Worm (Caenorhabditis elegans) whole organism, midembryonic: ENCODE results near the gene pmp-3.

Source experiments
- T22C8.4 ChIP-seq: fragments of 200-800 bp; sonication (Bioruptor generic); IDR thresholded peaks from 2 replicates; pipeline ENCODE4 v1.3.6; 2022; ENCODE audit warnings: missing genetic modification characterization, missing compliant biosample characterization
- cog-1 ChIP-seq: sonication (generic microtip); optimal IDR thresholded peaks from 2 replicates; lab custom pipeline; 2016; ENCODE audit warnings: missing genetic modification characterization, missing compliant biosample characterization
- flt-1 ChIP-seq: fragments of 200-800 bp; sonication (Bioruptor generic); IDR thresholded peaks from 2 replicates; pipeline ENCODE4 v1.3.6; 2022; ENCODE audit warnings: missing genetic modification characterization, missing compliant biosample characterization
- klf-2 ChIP-seq: fragments of 200-800 bp; sonication (Bioruptor generic); conservative IDR thresholded peaks from 2 replicates; pipeline ENCODE4 v1.3.6; 2022; ENCODE audit warnings: missing genetic modification reagents, missing genetic modification characterization, missing compliant biosample characterization
- med-1 ChIP-seq: sonication (generic microtip); optimal IDR thresholded peaks from 2 replicates; lab custom pipeline; 2017; ENCODE audit warnings: missing genetic modification characterization, mild to moderate bottlenecking, missing compliant biosample characterization, antibody characterized with exemption, missing genetic modification reagents; ENCODE audit not compliant: insufficient read depth
- ref-1 ChIP-seq: fragments of 200-800 bp; sonication (Bioruptor generic); conservative IDR thresholded peaks from 2 replicates; pipeline ENCODE4 v1.3.6; 2022; ENCODE audit warnings: missing genetic modification reagents, missing genetic modification characterization, missing compliant biosample characterization
- tab-1 ChIP-seq: fragments of 200-800 bp; sonication (Bioruptor generic); IDR thresholded peaks from 2 replicates; pipeline ENCODE4 v1.3.6; 2022; ENCODE audit warnings: missing genetic modification characterization, missing compliant biosample characterization
- ztf-23 ChIP-seq: fragments of 200-800 bp; sonication (Bioruptor generic); IDR thresholded peaks from 2 replicates; pipeline ENCODE4 v1.3.6; 2022; ENCODE audit warnings: missing genetic modification reagents, missing genetic modification characterization, missing compliant biosample characterization
- ztf-29 ChIP-seq: fragments of 200-800 bp; sonication (Bioruptor generic); IDR thresholded peaks from 2 replicates; pipeline ENCODE4 v1.3.6; 2022; ENCODE audit warnings: missing genetic modification reagents, missing genetic modification characterization, missing compliant biosample characterization

Gene pmp-3

ce11 chrV:14614454-14614853 lies 32.1 kb upstream of the pmp-3 start:
- no peak for TF ChIP-seq klf-2 (GFP tag; lab: Robert Waterston, UW)

ce11 chrV:14615671-14616070 lies 30.9 kb upstream of the pmp-3 start:
- TF ChIP-seq ztf-29 = no peak
- TF ChIP-seq med-1 (GFP tag; lab: Kevin White, UChicago) = no peak
- TF ChIP-seq tab-1 = no peak
- no peak for TF ChIP-seq T22C8.4 (GFP tag; lab: Robert Waterston, UW)
- no peak for TF ChIP-seq flt-1 (GFP tag; lab: Robert Waterston, UW)
- TF ChIP-seq ztf-23 = no peak
- TF ChIP-seq klf-2 (GFP tag; lab: Robert Waterston, UW) = no peak
- no peak for TF ChIP-seq ref-1
- TF ChIP-seq cog-1 (tag; lab: Kevin White, UChicago) = no peak

ce11 chrV:14617711-14618110 lies 28.8 kb upstream of the pmp-3 start:
- TF ChIP-seq klf-2 (GFP tag; lab: Robert Waterston, UW) (no peak), ref-1 (no peak), flt-1 (GFP tag; lab: Robert Waterston, UW) (no peak), ztf-23 (no peak), med-1 (GFP tag; lab: Kevin White, UChicago) (no peak), ztf-29 (no peak), cog-1 (tag; lab: Kevin White, UChicago) (no peak), tab-1 (no peak), T22C8.4 (GFP tag; lab: Robert Waterston, UW) (no peak)

DNA sequence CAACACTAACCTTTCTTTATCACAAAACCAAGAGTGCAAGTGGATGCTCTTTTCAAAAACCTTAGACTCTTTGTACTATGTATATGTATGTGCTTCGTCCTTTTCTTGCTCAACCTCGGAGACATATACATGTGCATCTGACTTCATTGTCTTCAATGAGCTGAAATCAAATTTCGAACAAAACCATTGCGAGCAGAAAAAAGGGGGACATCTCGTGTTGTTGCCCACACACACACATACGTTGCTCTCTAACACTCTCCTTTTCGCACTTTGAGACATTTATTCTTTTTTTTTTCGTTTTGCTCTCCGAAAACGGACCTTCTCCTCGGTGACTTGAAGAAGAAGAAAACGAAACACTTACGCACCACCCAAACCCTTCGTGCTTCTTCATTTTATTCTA lies 26.2 kb upstream of the pmp-3 start:
- TF ChIP-seq ref-1 (no peak), med-1 (GFP tag; lab: Kevin White, UChicago) (no peak), flt-1 (GFP tag; lab: Robert Waterston, UW) (no peak), klf-2 (GFP tag; lab: Robert Waterston, UW) (no peak), T22C8.4 (GFP tag; lab: Robert Waterston, UW) (no peak), ztf-29 (no peak), ztf-23 (no peak), tab-1 (no peak)

ce11 chrV:14620835-14621234 lies 25.7 kb upstream of the pmp-3 start, which contains the start of gene hot-1:
Gene hot-1 (plus strand): TSS chrV:14621135.
- TF ChIP-seq ref-1 = no peak
- no peak for TF ChIP-seq flt-1 (GFP tag; lab: Robert Waterston, UW)
- no peak for TF ChIP-seq ztf-23
- no peak for TF ChIP-seq klf-2 (GFP tag; lab: Robert Waterston, UW)
- TF ChIP-seq med-1 (GFP tag; lab: Kevin White, UChicago) = no peak
- TF ChIP-seq cog-1 (tag; lab: Kevin White, UChicago) = no peak
- TF ChIP-seq ztf-29 = no peak
- TF ChIP-seq tab-1 = no peak
- TF ChIP-seq T22C8.4 (GFP tag; lab: Robert Waterston, UW) = no peak

- TF ChIP-seq ref-1 (no peak), ztf-23 (no peak), cog-1 (tag; lab: Kevin White, UChicago) (no peak), flt-1 (GFP tag; lab: Robert Waterston, UW) (no peak), T22C8.4 (GFP tag; lab: Robert Waterston, UW) (no peak), ztf-29 (no peak), med-1 (GFP tag; lab: Kevin White, UChicago) (no peak), klf-2 (GFP tag; lab: Robert Waterston, UW) (no peak), tab-1 (no peak)
Observed at ce11 chrV:14625662-14626061, 20.9 kb upstream of the pmp-3 start.

DNA sequence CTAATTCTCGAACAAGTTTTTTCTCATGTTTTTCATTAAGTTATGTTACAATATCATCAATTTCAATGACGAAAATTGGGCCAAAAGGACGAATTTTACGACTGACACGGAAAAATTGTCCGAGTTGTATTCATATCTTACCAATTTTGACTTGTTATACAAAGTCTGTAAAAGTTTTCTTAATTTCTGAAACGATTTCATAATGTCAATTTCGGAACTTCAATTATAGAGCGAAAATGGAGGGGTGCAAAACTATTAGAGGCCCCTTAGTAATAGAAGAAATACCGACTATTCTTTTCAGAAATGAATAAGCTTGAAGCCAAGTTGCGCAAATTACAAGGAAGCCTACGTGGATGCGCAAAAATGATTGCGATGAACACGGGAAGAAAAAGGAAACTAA lies 15.0 kb upstream of the pmp-3 start, which contains the start of gene F43D2.3:
Gene F43D2.3, plus strand, starts transcription at position 301 of the 400 bp plus-strand sequence.
- no peak for TF ChIP-seq flt-1 (GFP tag; lab: Robert Waterston, UW)
- TF ChIP-seq med-1 (GFP tag; lab: Kevin White, UChicago) = no peak
- TF ChIP-seq cog-1 (tag; lab: Kevin White, UChicago) = no peak
- no peak for TF ChIP-seq T22C8.4 (GFP tag; lab: Robert Waterston, UW)
- no peak for TF ChIP-seq ztf-23
- no peak for TF ChIP-seq ztf-29
- no peak for TF ChIP-seq ref-1
- TF ChIP-seq tab-1 = no peak
- TF ChIP-seq klf-2 (GFP tag; lab: Robert Waterston, UW) = no peak

- TF ChIP-seq ref-1 (no peak), ztf-23 (no peak), T22C8.4 (GFP tag; lab: Robert Waterston, UW) (no peak), klf-2 (GFP tag; lab: Robert Waterston, UW) (no peak), med-1 (GFP tag; lab: Kevin White, UChicago) (no peak)
Observed at ce11 chrV:14633319-14633718, 13.2 kb upstream of the pmp-3 start.

- no peak for TF ChIP-seq flt-1 (GFP tag; lab: Robert Waterston, UW)
- no peak for TF ChIP-seq cog-1 (tag; lab: Kevin White, UChicago)
- no peak for TF ChIP-seq ref-1
- no peak for TF ChIP-seq ztf-23
- TF ChIP-seq klf-2 (GFP tag; lab: Robert Waterston, UW) = no peak
- TF ChIP-seq ztf-29 = no peak
- TF ChIP-seq T22C8.4 (GFP tag; lab: Robert Waterston, UW) = no peak
- TF ChIP-seq med-1 (GFP tag; lab: Kevin White, UChicago) = no peak
- TF ChIP-seq tab-1 = no peak
Observed at ce11 chrV:14635119-14635518, 11.4 kb upstream of the pmp-3 start, which contains the start of gene F43D2.6. Gene F43D2.6 (minus strand): TSS chrV:14635180.

DNA sequence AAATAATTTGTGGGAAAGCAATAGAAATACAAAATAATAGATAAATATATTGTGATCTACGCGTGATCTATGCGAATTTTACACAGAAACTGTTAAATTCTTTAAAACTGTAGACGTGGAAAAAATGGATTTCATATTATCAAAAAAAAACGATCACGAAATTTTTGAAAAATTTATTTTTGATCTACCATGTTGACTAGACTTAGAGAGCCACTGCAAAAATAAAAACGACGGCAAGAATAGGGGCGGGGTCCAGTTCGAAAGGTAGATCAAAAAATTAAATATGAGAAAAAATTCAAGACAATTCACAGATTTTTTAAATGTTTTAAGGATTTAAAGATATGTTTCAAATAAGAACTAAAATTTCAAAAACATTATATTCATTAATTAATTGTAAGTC lies 8.5 kb upstream of the pmp-3 start:
- TF ChIP-seq klf-2 (GFP tag; lab: Robert Waterston, UW) (no peak), ztf-29 (no peak), med-1 (GFP tag; lab: Kevin White, UChicago) (no peak), flt-1 (GFP tag; lab: Robert Waterston, UW) (no peak), ztf-23 (no peak), cog-1 (tag; lab: Kevin White, UChicago) (no peak)
